Worm (Caenorhabditis elegans) whole organism, late embryonic: ENCODE measurements around the gene F40G12.5.
"Not testable (repeated sequence)": the region's sequence is repeated elsewhere in the genome, so short reads cannot be mapped to it uniquely, and the experiment has no call there.

ENCODE experiments used
- C08G9.2 ChIP-seq: sonication (generic microtip); optimal IDR thresholded peaks from 2 replicates; lab custom pipeline; 2016; ENCODE audit warnings: mild to moderate bottlenecking, missing genetic modification characterization, moderate library complexity, missing compliant biosample characterization
- ahr-1 ChIP-seq: sonication (generic microtip); optimal IDR thresholded peaks from 2 replicates; lab custom pipeline; 2016; ENCODE audit warnings: missing genetic modification characterization, missing compliant biosample characterization
- ceh-30 ChIP-seq: fragments of 150-350 bp; optimal IDR thresholded peaks from 2 replicates; lab custom pipeline; 2014; ENCODE audit warnings: missing biosample characterization, missing genetic modification characterization
- ceh-34 ChIP-seq: sonication (generic microtip); optimal IDR thresholded peaks from 2 replicates; lab custom pipeline; 2016; ENCODE audit warnings: mild to moderate bottlenecking, missing genetic modification characterization, missing compliant biosample characterization
- fkh-10 ChIP-seq: fragments of 150-350 bp; optimal IDR thresholded peaks from 2 replicates; lab custom pipeline; 2014; ENCODE audit warnings: missing biosample characterization, missing genetic modification reagents, missing genetic modification characterization
- hlh-15 ChIP-seq: sonication (generic microtip); optimal IDR thresholded peaks from 2 replicates; lab custom pipeline; 2016; ENCODE audit warnings: missing genetic modification characterization, missing compliant biosample characterization
- pag-3 ChIP-seq: sonication (generic microtip); optimal IDR thresholded peaks from 2 replicates; lab custom pipeline; 2016; ENCODE audit warnings: missing compliant biosample characterization, missing genetic modification characterization, borderline replicate concordance
- pha-4 ChIP-seq: fragments of 150-350 bp; optimal IDR thresholded peaks from 2 replicates; lab custom pipeline; 2018; ENCODE audit warnings: missing biosample characterization, missing genetic modification reagents, missing genetic modification characterization
- pqm-1 ChIP-seq: sonication (generic microtip); optimal IDR thresholded peaks from 2 replicates; lab custom pipeline; 2016; ENCODE audit warnings: missing genetic modification characterization, missing compliant biosample characterization
- tbx-2 ChIP-seq: sonication (generic microtip); optimal IDR thresholded peaks from 2 replicates; lab custom pipeline; 2016; ENCODE audit warnings: missing genetic modification characterization, missing compliant biosample characterization
- ttx-3 ChIP-seq: sonication (generic microtip); optimal IDR thresholded peaks from 2 replicates; lab custom pipeline; 2016; ENCODE audit warnings: missing genetic modification reagents, missing genetic modification characterization, missing compliant biosample characterization
- unc-86 ChIP-seq: sonication (generic microtip); optimal IDR thresholded peaks from 2 replicates; lab custom pipeline; 2016; ENCODE audit warnings: missing genetic modification characterization, missing compliant biosample characterization
- ztf-16 ChIP-seq: sonication (generic microtip); optimal IDR thresholded peaks from 2 replicates; lab custom pipeline; 2017; ENCODE audit warnings: missing genetic modification characterization, missing compliant biosample characterization

ce11 chrV:14308164-14308563, 37.5 kb upstream of the F40G12.5 start, which contains the start of gene spig-5:
- TF ChIP-seq ttx-3 (tag; lab: Kevin White, UChicago); ztf-16 (tag; lab: Kevin White, UChicago); pha-4 (tag; lab: Kevin White, UChicago); hlh-15; ahr-1 (tag; lab: Kevin White, UChicago); ceh-30; tbx-2 (tag; lab: Kevin White, UChicago); unc-86 (tag; lab: Kevin White, UChicago); ceh-34 (tag; lab: Kevin White, UChicago); pag-3 (tag; lab: Kevin White, UChicago); C08G9.2 (tag; lab: Kevin White, UChicago); pqm-1 (tag; lab: Kevin White, UChicago); fkh-10 (GFP tag; lab: Kevin White, UChicago): not testable (repeated sequence)
